Fruit fly (Drosophila melanogaster): ENCODE data around the gene robo3.

- peak; percentile 29 for TF ChIP-seq CG14655 (GFP tag; optimal IDR thresholded peaks at IDR 0.05)
- TF ChIP-seq CG4496 (GFP tag; IDR thresholded peaks at IDR 0.05): peak; percentile 60; the same call in 1 of the 3 replicates
Measured at dm6 chr2L:1312321-1312720, 56.1 kb downstream of the robo3 start.

All from whole organism, pupa.